Worm (Caenorhabditis elegans) whole organism, L3 larva: ENCODE results near the gene ell-1.

Experiments used
- ama-1 ChIP-seq: fragments of 150-350 bp; optimal IDR thresholded peaks from 2 replicates; lab custom pipeline; 2018
- lin-39 ChIP-seq: fragments of 150-350 bp; optimal IDR thresholded peaks from 2 replicates; lab custom pipeline; 2018; ENCODE audit warnings: missing biosample characterization, missing genetic modification reagents, missing genetic modification characterization
- mdl-1 ChIP-seq: fragments of 150-350 bp; optimal IDR thresholded peaks from 2 replicates; lab custom pipeline; 2014; ENCODE audit warnings: missing biosample characterization, missing genetic modification characterization
- nhr-237 ChIP-seq: fragments of 150-350 bp; optimal IDR thresholded peaks from 2 replicates; lab custom pipeline; 2014; ENCODE audit warnings: missing biosample characterization, missing genetic modification characterization

DNA sequence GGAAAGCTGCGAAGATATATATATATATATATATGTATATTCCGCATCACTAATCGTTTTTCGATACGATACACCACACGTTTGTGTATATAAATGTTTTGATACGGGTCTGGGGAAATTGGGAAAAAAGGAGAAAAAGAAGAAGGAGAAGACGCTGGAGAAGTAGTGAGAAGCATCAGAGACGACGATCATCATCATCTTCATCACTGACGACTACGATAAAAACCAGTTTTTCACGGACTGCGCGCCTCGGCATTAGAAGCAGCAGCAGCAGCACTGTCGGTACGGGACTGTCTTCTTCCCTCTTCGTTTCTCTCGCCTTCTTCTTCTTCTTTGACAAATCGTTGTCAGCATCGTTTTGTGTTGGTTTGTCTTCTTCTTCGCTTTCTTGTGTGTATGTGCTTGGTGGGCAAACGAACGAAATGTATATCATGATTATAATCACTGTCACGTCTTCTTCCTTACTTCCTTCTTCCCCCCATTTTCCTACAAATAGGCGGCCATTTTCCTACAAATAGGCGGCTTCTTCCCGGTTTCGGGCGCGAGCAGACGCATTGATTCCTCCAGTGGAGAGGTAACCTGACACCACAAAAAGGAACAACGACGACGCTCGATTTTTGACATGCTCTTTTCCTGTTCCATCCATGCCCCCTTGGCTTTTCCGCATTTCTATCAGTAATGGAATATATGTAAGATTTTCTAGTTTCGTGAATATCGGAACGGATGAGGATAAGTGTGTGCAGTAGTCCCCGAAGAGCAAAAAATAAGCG is 2.0 kb downstream of the ell-1 start:
- TF ChIP-seq ama-1 (lab: Kevin White, UChicago): no peak
- no peak for TF ChIP-seq nhr-237
- no peak for TF ChIP-seq lin-39 (tag; lab: Kevin White, UChicago)
- no peak for TF ChIP-seq mdl-1 (tag; lab: Kevin White, UChicago)
